Worm (Caenorhabditis elegans) whole organism, L2 larva: Measurements from ENCODE around the gene far-5.

ENCODE experiments used
- R02D3.7 ChIP-seq: fragments of 150-350 bp; optimal IDR thresholded peaks from 2 replicates; lab custom pipeline; 2014; ENCODE audit warnings: missing biosample characterization, missing genetic modification characterization
- ceh-82 ChIP-seq: fragments of 150-350 bp; optimal IDR thresholded peaks from 2 replicates; lab custom pipeline; 2014; ENCODE audit warnings: missing biosample characterization, missing genetic modification characterization
- dmd-4 ChIP-seq: sonication (generic microtip); optimal IDR thresholded peaks from 2 replicates; lab custom pipeline; 2017; ENCODE audit warnings: missing biosample characterization, missing genetic modification characterization
- elt-1 ChIP-seq: fragments of 150-350 bp; optimal IDR thresholded peaks from 2 replicates; lab custom pipeline; 2014; ENCODE audit warnings: missing biosample characterization, missing genetic modification characterization
- lin-13 ChIP-seq: fragments of 150-350 bp; optimal IDR thresholded peaks from 2 replicates; lab custom pipeline; 2014; ENCODE audit warnings: missing biosample characterization, missing genetic modification reagents, missing genetic modification characterization
- mdl-1 ChIP-seq, 2 experiments: fragments of 150-350 bp in 1 of 2; sonication (generic microtip) in 1 of 2; optimal IDR thresholded peaks; 2 replicates each; lab custom pipeline; 2017; ENCODE audit warnings: missing biosample characterization in 2 of 2, missing genetic modification characterization in 2 of 2
- nhr-10 ChIP-seq: sonication (generic microtip); optimal IDR thresholded peaks from 2 replicates; lab custom pipeline; 2017; ENCODE audit warnings: missing biosample characterization, missing genetic modification characterization
- nhr-12 ChIP-seq: fragments of 150-350 bp; optimal IDR thresholded peaks from 2 replicates; lab custom pipeline; 2014; ENCODE audit warnings: missing biosample characterization, missing genetic modification characterization
- nhr-237 ChIP-seq: fragments of 150-350 bp; optimal IDR thresholded peaks from 2 replicates; lab custom pipeline; 2014; ENCODE audit warnings: missing biosample characterization, missing genetic modification characterization
- nhr-77 ChIP-seq: fragments of 150-350 bp; optimal IDR thresholded peaks from 2 replicates; lab custom pipeline; 2014; ENCODE audit warnings: missing biosample characterization, missing genetic modification characterization
- unc-39 ChIP-seq: fragments of 150-350 bp; optimal IDR thresholded peaks from 2 replicates; lab custom pipeline; 2014; ENCODE audit warnings: missing biosample characterization, missing genetic modification characterization
- ztf-1 ChIP-seq: fragments of 200-800 bp; sonication (Bioruptor generic); conservative IDR thresholded peaks from 2 replicates; pipeline ENCODE4 v1.3.6; 2022; ENCODE audit warnings: missing genetic modification characterization, missing compliant biosample characterization

ce11 chrV:13021540-13021939, 26.2 kb downstream of the far-5 start:
- no peak for TF ChIP-seq unc-39 (tag; lab: Kevin White, UChicago)
- TF ChIP-seq dmd-4 (tag; lab: Kevin White, UChicago) = no peak
- no peak for TF ChIP-seq ztf-1 (GFP tag; lab: Robert Waterston, UW)
- TF ChIP-seq elt-1 (tag; lab: Kevin White, UChicago) = no peak
- no peak for TF ChIP-seq mdl-1 (tag; optimal IDR thresholded peaks at IDR 0.05; lab: Kevin White, UChicago)
- TF ChIP-seq nhr-12 (tag; lab: Kevin White, UChicago) = no peak
- TF ChIP-seq R02D3.7 (tag; lab: Kevin White, UChicago) = no peak
- TF ChIP-seq ceh-82 = no peak
- no peak for TF ChIP-seq lin-13 (GFP tag; lab: Kevin White, UChicago)
- TF ChIP-seq nhr-77 = no peak
- TF ChIP-seq nhr-237 (tag; lab: Kevin White, UChicago) = no peak
- no peak for TF ChIP-seq nhr-10 (tag; lab: Kevin White, UChicago)
